Fruit fly (Drosophila melanogaster): ENCODE measurements around the gene CG1647.

The CG1647 gene

dm6 chr3R:28810942-28811676 lies 8.9 kb upstream of the CG1647 start, which contains the start of gene wdn:
TSS of gene wdn (minus strand) at chr3R:28811337.
- TF ChIP-seq CG10348 (GFP tag; IDR thresholded peaks at IDR 0.05) (no peak), CG12605 (GFP tag; IDR thresholded peaks at IDR 0.05) (no peak), Snoo (tag; optimal IDR thresholded peaks at IDR 0.05) (no peak), fd96Ca (GFP tag; IDR thresholded peaks at IDR 0.05) (no peak), gl (tag; optimal IDR thresholded peaks at IDR 0.05) (no peak), EcR (GFP tag; optimal IDR thresholded peaks at IDR 0.05) (no peak), CG17806 (tag; optimal IDR thresholded peaks at IDR 0.05) (no peak), CG4496 (GFP tag; IDR thresholded peaks at IDR 0.05) (no peak), CG34367 (tag; optimal IDR thresholded peaks at IDR 0.05) (no peak)

- TF ChIP-seq Ets98B (GFP tag; IDR thresholded peaks at IDR 0.05): peak; percentile 28
- no peak for TF ChIP-seq CG15710 (tag; optimal IDR thresholded peaks at IDR 0.05)
- no peak for TF ChIP-seq D1 (tag; optimal IDR thresholded peaks at IDR 0.05)
- no peak for TF ChIP-seq fd96Ca (GFP tag; IDR thresholded peaks at IDR 0.05)
- TF ChIP-seq CG13204 (GFP tag; optimal IDR thresholded peaks at IDR 0.05): no peak
- TF ChIP-seq gl (tag; optimal IDR thresholded peaks at IDR 0.05): no peak
- peak; percentile 7 for TF ChIP-seq CG17806 (tag; optimal IDR thresholded peaks at IDR 0.05)
Measured at dm6 chr3R:28811677-28812465, 8.2 kb upstream of the CG1647 start, which contains the start of gene Prp39. TSS of gene Prp39 (plus strand) at chr3R:28812102.

DNA sequence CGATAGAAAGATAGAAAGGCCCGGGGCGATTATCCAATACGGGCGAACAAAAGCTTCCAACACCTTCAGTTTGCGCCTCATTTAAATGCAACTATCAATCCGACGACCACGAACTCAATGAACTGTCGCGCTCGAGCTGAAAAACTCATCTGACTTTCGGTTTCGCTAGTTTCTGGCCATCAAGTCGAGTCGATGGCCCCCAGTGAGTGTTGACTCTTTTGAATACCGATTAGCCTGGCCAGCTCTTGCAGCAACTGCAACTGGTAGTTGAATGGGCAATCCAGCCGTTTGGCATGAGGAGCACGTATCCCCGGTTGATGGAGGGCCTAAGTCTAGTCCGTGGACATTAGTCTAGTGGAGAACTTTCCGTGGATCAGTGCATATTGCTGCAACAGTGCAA lies 7.2 kb downstream of the CG1647 start:
- TF ChIP-seq CG32121 (GFP tag; IDR thresholded peaks at IDR 0.05) (no peak), rn (GFP tag; IDR thresholded peaks at IDR 0.05) (no peak), CG8159 (tag; optimal IDR thresholded peaks at IDR 0.05) (no peak), CG9948 (tag; optimal IDR thresholded peaks at IDR 0.05) (no peak), CG12605 (GFP tag; IDR thresholded peaks at IDR 0.05) (no peak), CG14655 (GFP tag; optimal IDR thresholded peaks at IDR 0.05) (no peak), Ets98B (GFP tag; IDR thresholded peaks at IDR 0.05) (no peak), D1 (tag; optimal IDR thresholded peaks at IDR 0.05) (no peak), gl (tag; optimal IDR thresholded peaks at IDR 0.05) (no peak), CG4496 (GFP tag; IDR thresholded peaks at IDR 0.05) (no peak), CG10348 (GFP tag; IDR thresholded peaks at IDR 0.05) (no peak), Snoo (tag; optimal IDR thresholded peaks at IDR 0.05) (no peak), CG15710 (tag; optimal IDR thresholded peaks at IDR 0.05) (no peak), CG8301 (tag; optimal IDR thresholded peaks at IDR 0.05) (no peak), CG13204 (GFP tag; optimal IDR thresholded peaks at IDR 0.05) (no peak), Pif1B (GFP tag; optimal IDR thresholded peaks at IDR 0.05) (no peak), Pif1A (GFP tag; optimal IDR thresholded peaks at IDR 0.05) (no peak), EcR (GFP tag; optimal IDR thresholded peaks at IDR 0.05) (no peak), CG34367 (tag; optimal IDR thresholded peaks at IDR 0.05) (no peak)

- no peak for TF ChIP-seq rn (GFP tag; IDR thresholded peaks at IDR 0.05)
- no peak for TF ChIP-seq CG15710 (tag; optimal IDR thresholded peaks at IDR 0.05)
- TF ChIP-seq CG34367 (tag; optimal IDR thresholded peaks at IDR 0.05): no peak
- no peak for TF ChIP-seq CG32121 (GFP tag; IDR thresholded peaks at IDR 0.05)
- no peak for TF ChIP-seq fd96Ca (GFP tag; IDR thresholded peaks at IDR 0.05)
- TF ChIP-seq CG17806 (tag; optimal IDR thresholded peaks at IDR 0.05): no peak
- TF ChIP-seq EcR (GFP tag; optimal IDR thresholded peaks at IDR 0.05): no peak
- no peak for TF ChIP-seq D1 (tag; optimal IDR thresholded peaks at IDR 0.05)
- TF ChIP-seq CG8159 (tag; optimal IDR thresholded peaks at IDR 0.05): no peak
- no peak for TF ChIP-seq Pif1B (GFP tag; optimal IDR thresholded peaks at IDR 0.05)
- TF ChIP-seq CG10348 (GFP tag; IDR thresholded peaks at IDR 0.05): no peak
- TF ChIP-seq Pif1A (GFP tag; optimal IDR thresholded peaks at IDR 0.05): no peak
- no peak for TF ChIP-seq CG13204 (GFP tag; optimal IDR thresholded peaks at IDR 0.05)
- TF ChIP-seq CG14655 (GFP tag; optimal IDR thresholded peaks at IDR 0.05): no peak
- no peak for TF ChIP-seq CG12605 (GFP tag; IDR thresholded peaks at IDR 0.05)
- no peak for TF ChIP-seq gl (tag; optimal IDR thresholded peaks at IDR 0.05)
- TF ChIP-seq CG9948 (tag; optimal IDR thresholded peaks at IDR 0.05): no peak
- TF ChIP-seq Ets98B (GFP tag; IDR thresholded peaks at IDR 0.05): no peak
- TF ChIP-seq Snoo (tag; optimal IDR thresholded peaks at IDR 0.05): no peak
Measured at dm6 chr3R:28829328-28829916, 9.4 kb downstream of the CG1647 start.

DNA sequence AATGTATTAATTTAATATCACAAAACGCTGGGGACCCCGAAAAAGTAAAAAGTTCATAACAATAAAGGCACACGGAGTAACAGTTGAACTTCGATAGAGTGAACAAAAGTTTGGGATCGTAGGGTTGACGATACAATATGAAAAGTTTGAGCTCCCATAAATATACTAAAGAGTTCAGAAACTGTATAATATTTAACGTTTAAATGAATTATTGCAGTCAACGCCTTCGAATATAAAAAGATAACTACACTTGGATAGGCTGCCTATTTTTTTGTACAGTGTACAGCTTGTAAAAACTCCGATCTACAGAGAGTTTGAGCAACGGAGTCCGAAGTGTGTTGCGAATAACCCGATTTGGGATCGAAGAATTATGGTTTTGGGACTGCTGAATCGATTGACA lies 10.7 kb downstream of the CG1647 start:
- TF ChIP-seq EcR (GFP tag; optimal IDR thresholded peaks at IDR 0.05) (no peak), Snoo (tag; optimal IDR thresholded peaks at IDR 0.05) (peak; percentile 42), CG15710 (tag; optimal IDR thresholded peaks at IDR 0.05) (no peak), rn (GFP tag; IDR thresholded peaks at IDR 0.05) (no peak), D1 (tag; optimal IDR thresholded peaks at IDR 0.05) (no peak), Pif1A (GFP tag; optimal IDR thresholded peaks at IDR 0.05) (no peak), Ets98B (GFP tag; IDR thresholded peaks at IDR 0.05) (no peak), CG34367 (tag; optimal IDR thresholded peaks at IDR 0.05) (no peak)

DNA sequence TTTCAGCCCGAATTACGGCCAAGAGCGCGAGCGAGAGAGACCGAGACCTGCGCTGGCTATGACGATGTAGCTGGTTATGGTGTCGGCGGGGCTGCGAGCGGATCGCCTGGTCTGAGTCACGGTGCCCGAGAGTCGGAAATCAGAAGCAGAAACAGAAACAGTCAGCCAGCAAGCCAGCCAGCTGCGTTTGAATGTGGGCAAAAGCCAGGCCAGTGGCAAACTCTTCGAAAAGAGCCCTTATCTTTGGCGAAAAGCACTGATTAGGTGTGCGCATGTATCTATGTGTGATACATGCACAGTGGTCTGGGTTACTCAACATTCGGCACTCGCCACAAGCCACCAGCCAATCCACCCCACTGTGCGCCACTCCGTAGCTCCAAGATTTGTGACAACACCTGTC lies 11.2 kb downstream of the CG1647 start:
- TF ChIP-seq CG32121 (GFP tag; IDR thresholded peaks at IDR 0.05) (no peak), fd96Ca (GFP tag; IDR thresholded peaks at IDR 0.05) (0 out of 3 replicates have a peak, but pooled peaks have one; percentile 27)

Data from whole organism, pupa.